Fruit fly (Drosophila melanogaster) S2 (cell line): ENCODE measurements around the gene Psf2.

Experiments used
- CG8478 ChIP-seq: fragments of >200 bp; optimal IDR thresholded peaks from 2 replicates; lab custom pipeline; 2018
- CTCF ChIP-seq, 2 experiments: fragments of >200 bp; optimal IDR thresholded peaks; 2 replicates each; lab custom pipeline; 2018

DNA sequence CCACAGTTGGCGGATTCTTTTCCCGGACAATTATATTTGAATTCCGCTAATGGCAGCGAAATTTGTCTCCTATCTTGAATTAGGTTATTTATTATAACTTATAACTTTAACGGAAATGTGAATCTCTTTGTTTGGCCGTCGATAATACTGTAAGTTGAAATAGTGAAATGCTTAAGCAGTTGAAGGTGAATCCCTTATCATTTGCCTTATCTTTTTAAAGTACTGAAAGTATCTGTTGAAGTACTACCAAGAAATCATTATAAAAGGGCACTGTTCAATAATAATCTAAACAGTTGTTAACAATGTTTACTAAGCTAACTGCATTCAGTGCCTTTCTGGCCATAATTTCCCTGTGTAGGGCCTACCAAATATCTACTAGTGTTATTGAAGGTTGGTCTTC is 23.7 kb upstream of the Psf2 start, which contains the start of gene CG43055:
- TF ChIP-seq CG8478 (lab: Kevin White, UChicago) (no peak), CTCF (optimal IDR thresholded peaks at IDR 0.05; lab: Kevin White, UChicago) (no peak)
